Worm (Caenorhabditis elegans): Measurements from ENCODE around the gene str-28.
A peak's percentile ranks its signal among the peaks of the same experiment; 100 is the strongest.

The str-28 gene

ce11 chrV:7480949-7481348 lies 8.2 kb upstream of the str-28 start, which contains the start of gene C18B10.6:
C18B10.6 (minus strand) TSS chrV:7481049.
- TF ChIP-seq flt-1 (GFP tag; IDR thresholded peaks at IDR 0.05): no peak
- TF ChIP-seq ama-1 (optimal IDR thresholded peaks at IDR 0.05): no peak
- no peak for TF ChIP-seq pes-1 (GFP tag; IDR thresholded peaks at IDR 0.05)
- TF ChIP-seq B0310.2 (tag; optimal IDR thresholded peaks at IDR 0.05): no peak
- no peak for TF ChIP-seq aly-1 (tag; optimal IDR thresholded peaks at IDR 0.05)
- no peak for TF ChIP-seq ceh-36 (tag; optimal IDR thresholded peaks at IDR 0.05)
- TF ChIP-seq ceh-13 (GFP tag; optimal IDR thresholded peaks at IDR 0.05): no peak
- no peak for TF ChIP-seq scrt-1 (GFP tag; IDR thresholded peaks at IDR 0.05)
- no peak for TF ChIP-seq hmg-4 (GFP tag; optimal IDR thresholded peaks at IDR 0.05)
- TF ChIP-seq F13C5.2 (tag; optimal IDR thresholded peaks at IDR 0.05): no peak
- TF ChIP-seq hmbx-1 (tag; optimal IDR thresholded peaks at IDR 0.05): no peak
- TF ChIP-seq tra-4 (tag; optimal IDR thresholded peaks at IDR 0.05): no peak
- no peak for TF ChIP-seq hnd-1 (tag; optimal IDR thresholded peaks at IDR 0.05)
- no peak for TF ChIP-seq sea-1 (GFP tag; conservative IDR thresholded peaks at IDR 0.05)
- TF ChIP-seq tbx-11 (GFP tag; IDR thresholded peaks at IDR 0.05): no peak

ce11 chrV:7478404-7478803 lies 5.7 kb upstream of the str-28 start, which contains the start of gene str-190:
str-190 (minus strand) TSS chrV:7478504.
- TF ChIP-seq ets-7 (tag; optimal IDR thresholded peaks at IDR 0.05) (no peak), hmg-4 (GFP tag; optimal IDR thresholded peaks at IDR 0.05) (no peak)

ce11 chrV:7476766-7477165 lies 4.1 kb upstream of the str-28 start, which contains the start of gene srh-125:
srh-125 (minus strand) TSS chrV:7476866.
- TF ChIP-seq flt-1 (GFP tag; IDR thresholded peaks at IDR 0.05): no peak
- TF ChIP-seq hmbx-1 (tag; optimal IDR thresholded peaks at IDR 0.05): no peak
- no peak for TF ChIP-seq pes-1 (GFP tag; IDR thresholded peaks at IDR 0.05)
- TF ChIP-seq aly-1 (tag; optimal IDR thresholded peaks at IDR 0.05): no peak
- TF ChIP-seq ceh-13 (GFP tag; optimal IDR thresholded peaks at IDR 0.05): no peak
- no peak for TF ChIP-seq hmg-4 (GFP tag; optimal IDR thresholded peaks at IDR 0.05)
- TF ChIP-seq ets-7 (tag; optimal IDR thresholded peaks at IDR 0.05): no peak
- no peak for TF ChIP-seq F13C5.2 (tag; optimal IDR thresholded peaks at IDR 0.05)
- no peak for TF ChIP-seq tra-4 (tag; optimal IDR thresholded peaks at IDR 0.05)

ce11 chrV:7465509-7465908 lies 7.2 kb downstream of the str-28 start, which contains the start of gene F25E5.1:
F25E5.1 (plus strand) TSS chrV:7465884.
- TF ChIP-seq aly-1 (tag; optimal IDR thresholded peaks at IDR 0.05) (peak; percentile 3), B0310.2 (tag; optimal IDR thresholded peaks at IDR 0.05) (no peak), F13C5.2 (tag; optimal IDR thresholded peaks at IDR 0.05) (peak; percentile 47), tbx-37 (GFP tag; conservative IDR thresholded peaks at IDR 0.05) (peak; percentile 62; the same call in 1 of the 2 replicates)

- TF ChIP-seq ets-7 (tag; optimal IDR thresholded peaks at IDR 0.05): no peak
- TF ChIP-seq hnd-1 (tag; optimal IDR thresholded peaks at IDR 0.05): no peak
- TF ChIP-seq pes-1 (GFP tag; IDR thresholded peaks at IDR 0.05): no peak
- TF ChIP-seq B0310.2 (tag; optimal IDR thresholded peaks at IDR 0.05): no peak
- TF ChIP-seq flt-1 (GFP tag; IDR thresholded peaks at IDR 0.05): no peak
- no peak for TF ChIP-seq F13C5.2 (tag; optimal IDR thresholded peaks at IDR 0.05)
- TF ChIP-seq ceh-13 (GFP tag; optimal IDR thresholded peaks at IDR 0.05): no peak
- no peak for TF ChIP-seq tbx-37 (GFP tag; conservative IDR thresholded peaks at IDR 0.05)
- TF ChIP-seq ama-1 (optimal IDR thresholded peaks at IDR 0.05): no peak
- no peak for TF ChIP-seq aly-1 (tag; optimal IDR thresholded peaks at IDR 0.05)
- no peak for TF ChIP-seq hmbx-1 (tag; optimal IDR thresholded peaks at IDR 0.05)
- no peak for TF ChIP-seq sea-1 (GFP tag; conservative IDR thresholded peaks at IDR 0.05)
- no peak for TF ChIP-seq ceh-36 (tag; optimal IDR thresholded peaks at IDR 0.05)
- TF ChIP-seq scrt-1 (GFP tag; IDR thresholded peaks at IDR 0.05): no peak
- TF ChIP-seq tra-4 (tag; optimal IDR thresholded peaks at IDR 0.05): no peak
- no peak for TF ChIP-seq hmg-4 (GFP tag; optimal IDR thresholded peaks at IDR 0.05)
- TF ChIP-seq tbx-11 (GFP tag; IDR thresholded peaks at IDR 0.05): no peak
These were observed 8.0 kb downstream of the str-28 start, which contains the start of gene srh-89 for ce11 chrV:7464696-7465095. srh-89 (minus strand) TSS chrV:7464796.

- no peak for TF ChIP-seq ceh-13 (GFP tag; optimal IDR thresholded peaks at IDR 0.05)
- no peak for TF ChIP-seq tbx-11 (GFP tag; IDR thresholded peaks at IDR 0.05)
- no peak for TF ChIP-seq F13C5.2 (tag; optimal IDR thresholded peaks at IDR 0.05)
- no peak for TF ChIP-seq hnd-1 (tag; optimal IDR thresholded peaks at IDR 0.05)
- TF ChIP-seq sea-1 (GFP tag; conservative IDR thresholded peaks at IDR 0.05): no peak
- no peak for TF ChIP-seq hmbx-1 (tag; optimal IDR thresholded peaks at IDR 0.05)
- no peak for TF ChIP-seq scrt-1 (GFP tag; IDR thresholded peaks at IDR 0.05)
- no peak for TF ChIP-seq aly-1 (tag; optimal IDR thresholded peaks at IDR 0.05)
- TF ChIP-seq hmg-4 (GFP tag; optimal IDR thresholded peaks at IDR 0.05): no peak
- TF ChIP-seq tra-4 (tag; optimal IDR thresholded peaks at IDR 0.05): no peak
- TF ChIP-seq pes-1 (GFP tag; IDR thresholded peaks at IDR 0.05): no peak
- TF ChIP-seq ama-1 (optimal IDR thresholded peaks at IDR 0.05): no peak
- TF ChIP-seq flt-1 (GFP tag; IDR thresholded peaks at IDR 0.05): no peak
- no peak for TF ChIP-seq ceh-36 (tag; optimal IDR thresholded peaks at IDR 0.05)
- TF ChIP-seq B0310.2 (tag; optimal IDR thresholded peaks at IDR 0.05): no peak
These were observed 11.8 kb downstream of the str-28 start, which contains the start of gene srh-92 for ce11 chrV:7460898-7461297. srh-92 (minus strand) TSS chrV:7460998.

ce11 chrV:7455008-7455407 lies 17.7 kb downstream of the str-28 start, which contains the start of gene F25E5.2:
F25E5.2 (plus strand) TSS chrV:7455308.
- no peak for TF ChIP-seq tbx-11 (GFP tag; IDR thresholded peaks at IDR 0.05)
- TF ChIP-seq ceh-36 (tag; optimal IDR thresholded peaks at IDR 0.05): no peak
- TF ChIP-seq pes-1 (GFP tag; IDR thresholded peaks at IDR 0.05): no peak
- TF ChIP-seq B0310.2 (tag; optimal IDR thresholded peaks at IDR 0.05): no peak
- no peak for TF ChIP-seq scrt-1 (GFP tag; IDR thresholded peaks at IDR 0.05)
- TF ChIP-seq tra-4 (tag; optimal IDR thresholded peaks at IDR 0.05): no peak

ce11 chrV:7454236-7454635 lies 18.5 kb downstream of the str-28 start, which contains the start of gene try-8:
try-8 (minus strand) TSS chrV:7454336.
- no peak for TF ChIP-seq hmbx-1 (tag; optimal IDR thresholded peaks at IDR 0.05)
- TF ChIP-seq tra-4 (tag; optimal IDR thresholded peaks at IDR 0.05): no peak
- no peak for TF ChIP-seq ama-1 (optimal IDR thresholded peaks at IDR 0.05)
- TF ChIP-seq F13C5.2 (tag; optimal IDR thresholded peaks at IDR 0.05): no peak
- TF ChIP-seq ets-7 (tag; optimal IDR thresholded peaks at IDR 0.05): no peak
- TF ChIP-seq pes-1 (GFP tag; IDR thresholded peaks at IDR 0.05): no peak
- TF ChIP-seq tbx-37 (GFP tag; conservative IDR thresholded peaks at IDR 0.05): no peak
- no peak for TF ChIP-seq aly-1 (tag; optimal IDR thresholded peaks at IDR 0.05)
- no peak for TF ChIP-seq flt-1 (GFP tag; IDR thresholded peaks at IDR 0.05)
- TF ChIP-seq tbx-11 (GFP tag; IDR thresholded peaks at IDR 0.05): no peak
- no peak for TF ChIP-seq sea-1 (GFP tag; conservative IDR thresholded peaks at IDR 0.05)
- TF ChIP-seq hnd-1 (tag; optimal IDR thresholded peaks at IDR 0.05): no peak
- TF ChIP-seq B0310.2 (tag; optimal IDR thresholded peaks at IDR 0.05): no peak

Data from whole organism, early embryonic.